Worm (Caenorhabditis elegans) whole organism, L2 larva: ENCODE measurements around the gene R02D5.3.

Experiments used
- F13H6.1 ChIP-seq: sonication (generic microtip); optimal IDR thresholded peaks from 2 replicates; lab custom pipeline; 2016; ENCODE audit warnings: missing genetic modification characterization, missing compliant biosample characterization
- ama-1 ChIP-seq: fragments of 150-350 bp; optimal IDR thresholded peaks from 2 replicates; lab custom pipeline; 2018; ENCODE audit warnings: inconsistent platforms
- egl-27 ChIP-seq: sonication (generic microtip); optimal IDR thresholded peaks from 3 replicates; lab custom pipeline; 2017; ENCODE audit warnings: missing biosample characterization, missing genetic modification reagents, missing genetic modification characterization
- elt-3 ChIP-seq: sonication (generic microtip); optimal IDR thresholded peaks from 2 replicates; lab custom pipeline; 2017; ENCODE audit warnings: missing biosample characterization, missing genetic modification characterization
- fos-1 ChIP-seq: fragments of 150-350 bp; optimal IDR thresholded peaks from 2 replicates; lab custom pipeline; 2014; ENCODE audit warnings: missing biosample characterization, missing genetic modification characterization
- lin-39 ChIP-seq: fragments of 150-350 bp; optimal IDR thresholded peaks from 2 replicates; lab custom pipeline; 2014; ENCODE audit warnings: missing biosample characterization, missing genetic modification reagents, missing genetic modification characterization
- snpc-4 ChIP-seq: fragments of 150-350 bp; optimal IDR thresholded peaks from 2 replicates; lab custom pipeline; 2014; ENCODE audit warnings: missing biosample characterization, missing genetic modification characterization
- unc-62 ChIP-seq: fragments of 150-350 bp; optimal IDR thresholded peaks from 2 replicates; lab custom pipeline; 2014; ENCODE audit warnings: missing biosample characterization, missing genetic modification reagents, missing genetic modification characterization
- ztf-4 ChIP-seq: fragments of 150-350 bp; optimal IDR thresholded peaks from 2 replicates; lab custom pipeline; 2014; ENCODE audit warnings: missing biosample characterization, missing genetic modification characterization

- TF ChIP-seq fos-1, result no peak
- no peak for TF ChIP-seq egl-27 (tag; lab: Kevin White, UChicago)
- TF ChIP-seq ama-1 (lab: Kevin White, UChicago), result no peak
- TF ChIP-seq lin-39 (tag; lab: Kevin White, UChicago), result no peak
- no peak for TF ChIP-seq F13H6.1
- no peak for TF ChIP-seq ztf-4 (tag; lab: Kevin White, UChicago)
- TF ChIP-seq snpc-4, result no peak
- no peak for TF ChIP-seq unc-62 (GFP tag; lab: Kevin White, UChicago)
- TF ChIP-seq elt-3 (tag; lab: Kevin White, UChicago), result no peak
Observed at ce11 chrV:14436195-14436594, 46.8 kb upstream of the R02D5.3 start.
